Fruit fly (Drosophila melanogaster): ENCODE results near the gene CG43678.

DNA sequence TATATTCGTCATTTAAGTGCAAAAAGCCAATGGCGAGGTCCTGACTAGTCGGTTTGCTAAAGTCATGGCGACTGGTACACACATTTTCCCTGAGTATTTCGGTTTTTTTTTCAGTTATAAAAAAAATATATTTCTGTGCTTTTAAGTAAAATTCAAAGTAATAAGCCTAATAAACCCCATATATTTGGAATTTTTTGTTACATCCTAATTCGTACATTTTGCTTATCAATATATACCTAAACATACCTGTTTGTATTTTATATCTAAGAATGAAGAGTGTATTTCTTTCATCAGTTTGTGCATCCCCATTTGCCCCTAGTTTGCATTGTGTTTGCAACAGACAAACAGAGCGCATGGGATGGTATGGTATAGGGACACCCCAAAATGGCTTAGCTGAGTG, 13.7 kb downstream of the CG43678 start:
- TF ChIP-seq toe (GFP tag; optimal IDR thresholded peaks at IDR 0.05) (no peak), Clk (GFP tag; optimal IDR thresholded peaks at IDR 0.05) (no peak), Hr96 (GFP tag; optimal IDR thresholded peaks at IDR 0.05) (no peak), CG12768 (GFP tag; optimal IDR thresholded peaks at IDR 0.05) (no peak), cic (GFP tag; optimal IDR thresholded peaks at IDR 0.05) (no peak), Crg-1 (GFP tag; optimal IDR thresholded peaks at IDR 0.05) (no peak), kay (GFP tag; ENCODE audit: borderline replicate concordance) (no peak), Mnt (GFP tag; optimal IDR thresholded peaks at IDR 0.05) (no peak), ovo (GFP tag; optimal IDR thresholded peaks at IDR 0.05) (no peak), pad (GFP tag; optimal IDR thresholded peaks at IDR 0.05) (no peak), CG11617 (GFP tag; optimal IDR thresholded peaks at IDR 0.05) (no peak), CG14711 (tag; optimal IDR thresholded peaks at IDR 0.05) (no peak)

Measured in whole organism, adult.